Fruit fly (Drosophila melanogaster) whole organism, embryonic: ENCODE data around the gene Acp76A.

Experiments used
- Asciz ChIP-seq: fragments of 200-800 bp; sonication (Bioruptor generic); optimal IDR thresholded peaks from 2 replicates; lab custom pipeline; 2017; ENCODE audit warnings: missing biosample characterization, mild to moderate bottlenecking, missing genetic modification characterization, missing genetic modification reagents
- Atf-2 ChIP-seq: fragments of 200-800 bp; sonication (Bioruptor generic); optimal IDR thresholded peaks from 2 replicates; lab custom pipeline; 2016; ENCODE audit warnings: missing biosample characterization, missing genetic modification characterization
- Atf6 ChIP-seq: fragments of 200-800 bp; sonication (Bioruptor generic); IDR thresholded peaks from 2 replicates; pipeline ENCODE4 v1.3.6; 2022; ENCODE audit warnings: missing biosample characterization, missing genetic modification characterization
- CG10431 ChIP-seq: fragments of 200-800 bp; sonication (Bioruptor generic); optimal IDR thresholded peaks from 3 replicates; lab custom pipeline; 2018; ENCODE audit warnings: missing biosample characterization, mild to moderate bottlenecking, missing genetic modification characterization
- CG11247 ChIP-seq: fragments of 200-800 bp; sonication (Bioruptor generic); IDR thresholded peaks from 2 replicates; pipeline ENCODE4 v1.3.6; 2022; ENCODE audit warnings: missing biosample characterization, missing genetic modification characterization
- CG11456 ChIP-seq: fragments of 200-800 bp; sonication (Bioruptor generic); IDR thresholded peaks from 3 replicates; pipeline ENCODE4 v1.3.6; 2022; ENCODE audit warnings: missing biosample characterization, missing genetic modification characterization
- CG11695 ChIP-seq: fragments of 200-800 bp; sonication (Bioruptor generic); IDR thresholded peaks from 3 replicates; pipeline ENCODE4 v1.3.6; 2022; ENCODE audit warnings: missing biosample characterization, missing genetic modification characterization
- CG11696 ChIP-seq: fragments of 200-800 bp; sonication (Bioruptor generic); IDR thresholded peaks from 2 replicates; pipeline ENCODE4 v1.3.6; 2022; ENCODE audit warnings: missing biosample characterization, missing genetic modification characterization
- CG13894 ChIP-seq: fragments of 200-800 bp; sonication (Bioruptor generic); optimal IDR thresholded peaks from 3 replicates; lab custom pipeline; 2018; ENCODE audit warnings: missing biosample characterization, mild to moderate bottlenecking, missing genetic modification characterization, moderate library complexity
- CG14667 ChIP-seq: fragments of 200-800 bp; sonication (Bioruptor generic); IDR thresholded peaks from 2 replicates; pipeline ENCODE4 v1.3.6; 2022; ENCODE audit warnings: missing biosample characterization, missing genetic modification characterization
- CG15011 ChIP-seq: fragments of 200-800 bp; sonication (Bioruptor generic); optimal IDR thresholded peaks from 3 replicates; lab custom pipeline; 2018; ENCODE audit warnings: missing biosample characterization, mild to moderate bottlenecking, missing genetic modification characterization
- CG16815 ChIP-seq: fragments of 200-800 bp; sonication (Bioruptor generic); optimal IDR thresholded peaks from 3 replicates; lab custom pipeline; 2017; ENCODE audit warnings: missing biosample characterization, mild to moderate bottlenecking, missing genetic modification characterization
- CG17802 ChIP-seq: fragments of 200-800 bp; sonication (Bioruptor generic); optimal IDR thresholded peaks from 2 replicates; lab custom pipeline; 2018; ENCODE audit warnings: missing biosample characterization, mild to moderate bottlenecking, missing genetic modification characterization, moderate library complexity
- CG17829 ChIP-seq: fragments of 200-800 bp; optimal IDR thresholded peaks from 2 replicates; lab custom pipeline; 2019; ENCODE audit warnings: missing biosample characterization, mild to moderate bottlenecking, missing genetic modification characterization, moderate library complexity
- CG1832 ChIP-seq: fragments of 200-800 bp; sonication (Bioruptor generic); optimal IDR thresholded peaks from 2 replicates; lab custom pipeline; 2017; ENCODE audit warnings: missing biosample characterization, mild to moderate bottlenecking, missing genetic modification characterization, inconsistent platforms
- CG2120 ChIP-seq: fragments of 200-800 bp; sonication (Bioruptor generic); optimal IDR thresholded peaks from 3 replicates; lab custom pipeline; 2016; ENCODE audit warnings: missing biosample characterization, missing genetic modification characterization
- CG2199 ChIP-seq: fragments of 200-800 bp; sonication (Bioruptor generic); IDR thresholded peaks from 3 replicates; pipeline ENCODE4 v1.3.6; 2022; ENCODE audit warnings: missing biosample characterization, missing genetic modification characterization
- CG2875 ChIP-seq: fragments of 200-800 bp; sonication (Bioruptor generic); optimal IDR thresholded peaks from 2 replicates; lab custom pipeline; 2017; ENCODE audit warnings: missing biosample characterization, mild to moderate bottlenecking, missing genetic modification characterization, missing genetic modification reagents
- CG34422 ChIP-seq: fragments of 200-800 bp; sonication (Bioruptor generic); IDR thresholded peaks from 3 replicates; pipeline ENCODE4 v1.3.6; 2022; ENCODE audit warnings: missing biosample characterization, missing genetic modification characterization
- CG8359 ChIP-seq: fragments of 200-800 bp; sonication (Bioruptor generic); optimal IDR thresholded peaks from 2 replicates; lab custom pipeline; 2017; ENCODE audit warnings: missing biosample characterization, mild to moderate bottlenecking, missing genetic modification characterization, borderline replicate concordance
- Dad ChIP-seq: fragments of 200-800 bp; sonication (Bioruptor generic); optimal IDR thresholded peaks from 3 replicates; lab custom pipeline; 2016; ENCODE audit warnings: missing biosample characterization, missing genetic modification characterization
- Deaf1 ChIP-seq: fragments of 200-800 bp; optimal IDR thresholded peaks from 3 replicates; lab custom pipeline; 2019; ENCODE audit warnings: missing biosample characterization, mild to moderate bottlenecking, missing genetic modification characterization, moderate library complexity
- Dip3 ChIP-seq: fragments of 200-800 bp; sonication (Bioruptor generic); optimal IDR thresholded peaks from 3 replicates; lab custom pipeline; 2016; ENCODE audit warnings: missing biosample characterization, missing genetic modification characterization
- Ets65A ChIP-seq: fragments of 200-800 bp; sonication (Bioruptor generic); peaks from one replicate; lab custom pipeline; 2016; ENCODE audit warnings: missing biosample characterization, missing genetic modification characterization
- H2.0 ChIP-seq: fragments of 200-800 bp; sonication (Bioruptor generic); IDR thresholded peaks from 2 replicates; pipeline ENCODE4 v1.3.6; 2022; ENCODE audit warnings: missing biosample characterization, missing genetic modification characterization
- HmgZ ChIP-seq: fragments of 200-800 bp; sonication (Bioruptor generic); optimal IDR thresholded peaks from 2 replicates; lab custom pipeline; 2018; ENCODE audit warnings: missing biosample characterization, mild to moderate bottlenecking, missing genetic modification characterization
- Hr39 ChIP-seq: fragments of >200 bp; optimal IDR thresholded peaks from 2 replicates; lab custom pipeline; 2017
- Kr ChIP-seq: fragments of 200-800 bp; sonication (Bioruptor generic); optimal IDR thresholded peaks from 2 replicates; lab custom pipeline; 2017; ENCODE audit warnings: missing biosample characterization, mild to moderate bottlenecking, missing genetic modification characterization
- NC2α ChIP-seq: fragments of 200-800 bp; sonication (Bioruptor generic); optimal IDR thresholded peaks from 2 replicates; lab custom pipeline; 2016; ENCODE audit warnings: missing biosample characterization, missing genetic modification characterization
- Nf-YC ChIP-seq: fragments of 200-800 bp; optimal IDR thresholded peaks from 3 replicates; lab custom pipeline; 2019; ENCODE audit warnings: missing biosample characterization, mild to moderate bottlenecking, missing genetic modification characterization, moderate library complexity
- Vsx1 ChIP-seq: fragments of 200-800 bp; sonication (Bioruptor generic); optimal IDR thresholded peaks from 2 replicates; lab custom pipeline; 2017; ENCODE audit warnings: missing biosample characterization, mild to moderate bottlenecking, missing genetic modification characterization, missing genetic modification reagents
- bigmax ChIP-seq: fragments of 200-800 bp; sonication (Bioruptor generic); optimal IDR thresholded peaks from 2 replicates; lab custom pipeline; 2018; ENCODE audit warnings: missing biosample characterization, mild to moderate bottlenecking, missing genetic modification characterization
- cad ChIP-seq: fragments of >200 bp; optimal IDR thresholded peaks from 2 replicates; lab custom pipeline; 2017; ENCODE audit warnings: missing biosample characterization, missing genetic modification characterization
- chn ChIP-seq: fragments of 200-800 bp; sonication (Bioruptor generic); optimal IDR thresholded peaks from 2 replicates; lab custom pipeline; 2016; ENCODE audit warnings: missing biosample characterization, missing genetic modification characterization
- crc ChIP-seq: fragments of 200-800 bp; sonication (Bioruptor generic); optimal IDR thresholded peaks from 2 replicates; lab custom pipeline; 2016; ENCODE audit warnings: missing biosample characterization, missing genetic modification characterization
- ems ChIP-seq: fragments of 200-800 bp; sonication (Bioruptor generic); optimal IDR thresholded peaks from 3 replicates; lab custom pipeline; 2016; ENCODE audit warnings: missing biosample characterization, missing genetic modification characterization
- fd96Cb ChIP-seq: fragments of 200-800 bp; sonication (Bioruptor generic); optimal IDR thresholded peaks from 2 replicates; lab custom pipeline; 2018; ENCODE audit warnings: missing biosample characterization, mild to moderate bottlenecking, missing genetic modification characterization, moderate library complexity
- grau ChIP-seq: fragments of 200-800 bp; optimal IDR thresholded peaks from 3 replicates; lab custom pipeline; 2019; ENCODE audit warnings: missing biosample characterization, mild to moderate bottlenecking, missing genetic modification characterization, moderate library complexity
- ham ChIP-seq: fragments of 200-800 bp; sonication (Bioruptor generic); IDR thresholded peaks from 2 replicates; pipeline ENCODE4 v1.3.6; 2022; ENCODE audit warnings: missing biosample characterization, missing genetic modification characterization
- insv ChIP-seq, 2 experiments: fragments of 200-800 bp; sonication (Bioruptor generic); optimal IDR thresholded peaks; 3 replicates each; lab custom pipeline; 2016 to 2018; ENCODE audit warnings: missing biosample characterization in 2 of 2, missing genetic modification characterization in 2 of 2
- kay ChIP-seq: fragments of 200-800 bp; sonication (Bioruptor generic); optimal IDR thresholded peaks from 2 replicates; lab custom pipeline; 2016; ENCODE audit warnings: missing biosample characterization, missing genetic modification characterization
- nerfin-2 ChIP-seq: fragments of 200-800 bp; sonication (Bioruptor generic); IDR thresholded peaks from 2 replicates; pipeline ENCODE4 v1.3.6; 2022; ENCODE audit warnings: missing biosample characterization, missing genetic modification characterization; ENCODE audit not compliant: partially characterized antibody
- odd ChIP-seq: fragments of 200-800 bp; sonication (Bioruptor generic); optimal IDR thresholded peaks from 2 replicates; lab custom pipeline; 2017; ENCODE audit warnings: missing biosample characterization, mild to moderate bottlenecking, missing genetic modification characterization
- onecut ChIP-seq: fragments of 200-800 bp; sonication (Bioruptor generic); IDR thresholded peaks from 2 replicates; pipeline ENCODE4 v1.3.6; 2022; ENCODE audit warnings: missing biosample characterization, missing genetic modification characterization
- org-1 ChIP-seq: fragments of 200-800 bp; sonication (Bioruptor generic); optimal IDR thresholded peaks from 2 replicates; lab custom pipeline; 2017; ENCODE audit warnings: missing biosample characterization, missing genetic modification characterization
- pb ChIP-seq: fragments of 200-800 bp; sonication (Bioruptor generic); optimal IDR thresholded peaks from 3 replicates; lab custom pipeline; 2016; ENCODE audit warnings: missing biosample characterization, missing genetic modification characterization
- psq ChIP-seq: fragments of 200-800 bp; sonication (Bioruptor generic); optimal IDR thresholded peaks from 2 replicates; lab custom pipeline; 2017; ENCODE audit warnings: missing biosample characterization, missing genetic modification characterization
- rib ChIP-seq: fragments of 200-800 bp; sonication (Bioruptor generic); IDR thresholded peaks from 2 replicates; pipeline ENCODE4 v1.3.6; 2022; ENCODE audit warnings: missing biosample characterization, missing genetic modification characterization
- sc ChIP-seq, 3 experiments: fragments of >200 bp in 2 of 3; fragments of 200-800 bp in 1 of 3; sonication (Bioruptor generic) in 1 of 3; optimal IDR thresholded peaks; 2 replicates in 2 of 3; 3 replicates in 1 of 3; lab custom pipeline; 2017; ENCODE audit warnings: mild to moderate bottlenecking in 1 of 3, missing biosample characterization in 1 of 3, missing genetic modification characterization in 1 of 3, missing genetic modification reagents in 1 of 3
- sens ChIP-seq: fragments of 200-800 bp; sonication (Bioruptor generic); peaks from one replicate; lab custom pipeline; 2016; ENCODE audit warnings: missing biosample characterization, missing genetic modification characterization
- tin ChIP-seq: fragments of 200-800 bp; sonication (Bioruptor generic); optimal IDR thresholded peaks from 3 replicates; lab custom pipeline; 2016; ENCODE audit warnings: missing biosample characterization, missing genetic modification characterization

Acp76A gene

dm6 chr3L:19080926-19081700, 29.3 kb upstream of the Acp76A start (continued):
- peak in 1 of 2 experiments; percentile 23 for TF ChIP-seq insv (GFP tag; optimal IDR thresholded peaks at IDR 0.05; lab: Kevin White, UChicago)
- TF ChIP-seq kay (GFP tag; lab: Kevin White, UChicago) = no peak
- no peak for TF ChIP-seq CG2120 (GFP tag; lab: Kevin White, UChicago)
- no peak for TF ChIP-seq org-1 (GFP tag; lab: Kevin White, UChicago)
- no peak for TF ChIP-seq Asciz (GFP tag; lab: Kevin White, UChicago)
- TF ChIP-seq Deaf1 (tag; lab: Kevin White, UChicago) = peak; percentile 41
- no peak for TF ChIP-seq crc
- peak; percentile 91 for TF ChIP-seq cad
- TF ChIP-seq ham (GFP tag; lab: Robert Waterston, UW) = no peak
- TF ChIP-seq CG17802 (tag; lab: Kevin White, UChicago) = no peak
- no peak for TF ChIP-seq nerfin-2 (GFP tag; lab: Robert Waterston, UW)
- TF ChIP-seq Atf6 = no peak
- no peak for TF ChIP-seq chn (GFP tag; lab: Kevin White, UChicago)
- TF ChIP-seq pb = no peak
- TF ChIP-seq sens = peak; percentile 79
- TF ChIP-seq CG2875 (GFP tag; lab: Kevin White, UChicago) = no peak
- TF ChIP-seq bigmax (GFP tag; lab: Kevin White, UChicago) = no peak
- no peak for TF ChIP-seq psq (GFP tag; lab: Kevin White, UChicago)
- no peak for TF ChIP-seq CG10431
- TF ChIP-seq Ets65A (GFP tag; lab: Kevin White, UChicago) = no peak
- no peak for TF ChIP-seq sc (optimal IDR thresholded peaks at IDR 0.05; lab: Kevin White, UChicago)
- no peak for TF ChIP-seq sc (GFP tag; optimal IDR thresholded peaks at IDR 0.05; lab: Kevin White, UChicago)
- no peak for TF ChIP-seq Dip3 (GFP tag; lab: Kevin White, UChicago)
- TF ChIP-seq tin (GFP tag; lab: Kevin White, UChicago) = no peak
- TF ChIP-seq odd (GFP tag; lab: Kevin White, UChicago) = no peak
- TF ChIP-seq CG14667 (GFP tag; lab: Robert Waterston, UW) = no peak
- no peak for TF ChIP-seq fd96Cb (tag; lab: Kevin White, UChicago)
- TF ChIP-seq Nf-YC (tag; lab: Kevin White, UChicago) = no peak
- peak; percentile 55 for TF ChIP-seq grau (tag; lab: Kevin White, UChicago)
- TF ChIP-seq CG11696 (GFP tag; lab: Robert Waterston, UW) = no peak
- TF ChIP-seq Kr (GFP tag; lab: Kevin White, UChicago) = peak; percentile 10
- TF ChIP-seq onecut (GFP tag; lab: Robert Waterston, UW) = no peak
- no peak for TF ChIP-seq H2.0 (GFP tag; lab: Robert Waterston, UW)
- no peak for TF ChIP-seq CG11247 (GFP tag; lab: Robert Waterston, UW)
- no peak for TF ChIP-seq Atf-2 (GFP tag; lab: Kevin White, UChicago)
- 0 out of 2 replicates have a peak, but pooled peaks have one; percentile 15 for TF ChIP-seq rib (GFP tag; lab: Robert Waterston, UW)
- TF ChIP-seq ems = no peak
- TF ChIP-seq CG15011 (GFP tag; lab: Kevin White, UChicago) = no peak
- TF ChIP-seq HmgZ (tag; lab: Kevin White, UChicago) = no peak
- TF ChIP-seq CG17829 = peak; percentile 2
- no peak for TF ChIP-seq CG16815 (GFP tag; lab: Kevin White, UChicago)
- no peak for TF ChIP-seq CG11456 (GFP tag; lab: Robert Waterston, UW)
- 0 out of 3 replicates have a peak, but pooled peaks have one; percentile 78 for TF ChIP-seq CG2199 (GFP tag; lab: Robert Waterston, UW)
- TF ChIP-seq CG1832 (GFP tag; lab: Kevin White, UChicago) = peak; percentile 58
- TF ChIP-seq CG34422 (GFP tag; lab: Robert Waterston, UW) = no peak
- no peak for TF ChIP-seq NC2α (GFP tag; lab: Kevin White, UChicago)
- TF ChIP-seq Hr39 = no peak
- TF ChIP-seq CG8359 = peak; percentile 13
- no peak for TF ChIP-seq Vsx1
- no peak for TF ChIP-seq CG11695 (GFP tag; lab: Robert Waterston, UW)
- no peak for TF ChIP-seq Dad (GFP tag; lab: Kevin White, UChicago)
- no peak for TF ChIP-seq CG13894
